Worm (Caenorhabditis elegans) whole organism, midembryonic: ENCODE data around the gene pck-3.

Experiments
- T22C8.4 ChIP-seq: fragments of 200-800 bp; sonication (Bioruptor generic); IDR thresholded peaks from 2 replicates; pipeline ENCODE4 v1.3.6; 2022; ENCODE audit warnings: missing genetic modification characterization, missing compliant biosample characterization
- cog-1 ChIP-seq: sonication (generic microtip); optimal IDR thresholded peaks from 2 replicates; lab custom pipeline; 2016; ENCODE audit warnings: missing genetic modification characterization, missing compliant biosample characterization
- flt-1 ChIP-seq: fragments of 200-800 bp; sonication (Bioruptor generic); IDR thresholded peaks from 2 replicates; pipeline ENCODE4 v1.3.6; 2022; ENCODE audit warnings: missing genetic modification characterization, missing compliant biosample characterization
- klf-2 ChIP-seq: fragments of 200-800 bp; sonication (Bioruptor generic); conservative IDR thresholded peaks from 2 replicates; pipeline ENCODE4 v1.3.6; 2022; ENCODE audit warnings: missing genetic modification reagents, missing genetic modification characterization, missing compliant biosample characterization
- med-1 ChIP-seq: sonication (generic microtip); optimal IDR thresholded peaks from 2 replicates; lab custom pipeline; 2017; ENCODE audit warnings: missing genetic modification characterization, mild to moderate bottlenecking, missing compliant biosample characterization, antibody characterized with exemption, missing genetic modification reagents; ENCODE audit not compliant: insufficient read depth
- ref-1 ChIP-seq: fragments of 200-800 bp; sonication (Bioruptor generic); conservative IDR thresholded peaks from 2 replicates; pipeline ENCODE4 v1.3.6; 2022; ENCODE audit warnings: missing genetic modification reagents, missing genetic modification characterization, missing compliant biosample characterization
- tab-1 ChIP-seq: fragments of 200-800 bp; sonication (Bioruptor generic); IDR thresholded peaks from 2 replicates; pipeline ENCODE4 v1.3.6; 2022; ENCODE audit warnings: missing genetic modification characterization, missing compliant biosample characterization
- ztf-23 ChIP-seq: fragments of 200-800 bp; sonication (Bioruptor generic); IDR thresholded peaks from 2 replicates; pipeline ENCODE4 v1.3.6; 2022; ENCODE audit warnings: missing genetic modification reagents, missing genetic modification characterization, missing compliant biosample characterization
- ztf-29 ChIP-seq: fragments of 200-800 bp; sonication (Bioruptor generic); IDR thresholded peaks from 2 replicates; pipeline ENCODE4 v1.3.6; 2022; ENCODE audit warnings: missing genetic modification reagents, missing genetic modification characterization, missing compliant biosample characterization

The pck-3 gene

DNA sequence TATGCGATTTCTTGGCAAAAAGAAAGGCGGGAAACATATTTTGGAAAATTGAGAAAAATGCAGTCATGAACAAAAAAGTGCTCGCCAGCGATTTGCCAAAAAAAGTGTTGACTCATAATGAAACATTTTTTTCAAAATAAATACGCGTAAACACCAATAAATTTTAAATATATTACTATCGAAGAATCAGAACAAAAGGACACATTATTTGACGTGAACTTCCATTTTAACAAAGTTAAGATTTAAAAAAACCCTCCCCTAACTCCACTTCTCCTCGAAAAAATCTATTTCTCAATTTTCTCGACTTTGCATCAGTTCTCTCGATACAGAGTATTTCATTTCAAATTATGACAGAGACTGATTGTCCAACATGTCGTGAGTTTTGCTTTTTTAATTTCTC is at the start of gene pck-3:
Gene pck-3 (plus strand): TSS at position 301 of the 400 bp plus-strand sequence.
- no peak for TF ChIP-seq tab-1 (GFP tag; lab: Robert Waterston, UW)
- no peak for TF ChIP-seq med-1 (GFP tag; lab: Kevin White, UChicago)
- no peak for TF ChIP-seq ztf-29
- TF ChIP-seq T22C8.4 (GFP tag; lab: Robert Waterston, UW) = no peak
- no peak for TF ChIP-seq flt-1 (GFP tag; lab: Robert Waterston, UW)
- TF ChIP-seq ztf-23 (GFP tag; lab: Robert Waterston, UW) = no peak
- no peak for TF ChIP-seq ref-1
- TF ChIP-seq cog-1 (tag; lab: Kevin White, UChicago) = no peak
- no peak for TF ChIP-seq klf-2 (GFP tag; lab: Robert Waterston, UW)

DNA sequence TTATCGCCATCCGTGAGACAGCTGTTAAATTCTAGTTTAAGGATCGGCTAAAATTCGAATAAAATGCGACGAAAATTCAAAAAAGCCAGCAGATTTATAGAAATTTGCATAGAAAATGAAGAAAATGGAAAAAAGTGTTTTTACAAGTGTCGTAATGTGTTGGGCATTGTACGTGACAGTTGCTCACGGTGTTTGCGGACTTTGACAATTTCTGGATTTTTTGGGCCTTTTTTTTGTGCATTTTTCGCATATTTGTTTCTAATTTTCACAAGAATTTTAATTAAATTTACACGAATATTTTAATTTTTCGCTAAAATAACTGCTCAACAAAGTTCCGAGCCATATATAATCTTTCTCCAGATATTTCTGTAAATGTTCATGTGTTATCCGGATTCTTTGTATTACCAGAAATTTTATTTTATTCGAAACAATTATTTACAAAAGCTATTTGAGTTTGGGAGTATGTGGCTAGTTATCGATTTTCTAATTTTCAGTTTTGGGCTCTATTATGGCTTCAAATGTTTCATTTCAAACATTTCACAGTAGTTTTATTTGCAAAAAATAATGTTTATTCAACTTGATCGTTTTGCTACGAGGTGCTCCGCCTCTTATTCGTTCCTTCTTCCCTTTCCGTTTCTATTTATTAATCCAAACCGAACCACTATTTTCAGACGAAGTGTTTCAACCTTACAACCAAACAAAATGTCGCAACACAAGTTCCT is 48.3 kb upstream of the pck-3 start, which contains the start of gene sams-3:
Gene sams-3 (plus strand): TSS at position 672 of the 722 bp plus-strand sequence.
- TF ChIP-seq cog-1 (tag; lab: Kevin White, UChicago) = no peak
- TF ChIP-seq ztf-23 (GFP tag; lab: Robert Waterston, UW) = no peak
- TF ChIP-seq klf-2 (GFP tag; lab: Robert Waterston, UW) = no peak
- no peak for TF ChIP-seq T22C8.4 (GFP tag; lab: Robert Waterston, UW)
- no peak for TF ChIP-seq ztf-29
- no peak for TF ChIP-seq tab-1 (GFP tag; lab: Robert Waterston, UW)
- TF ChIP-seq ref-1 = no peak
- TF ChIP-seq med-1 (GFP tag; lab: Kevin White, UChicago) = no peak
- no peak for TF ChIP-seq flt-1 (GFP tag; lab: Robert Waterston, UW)

DNA sequence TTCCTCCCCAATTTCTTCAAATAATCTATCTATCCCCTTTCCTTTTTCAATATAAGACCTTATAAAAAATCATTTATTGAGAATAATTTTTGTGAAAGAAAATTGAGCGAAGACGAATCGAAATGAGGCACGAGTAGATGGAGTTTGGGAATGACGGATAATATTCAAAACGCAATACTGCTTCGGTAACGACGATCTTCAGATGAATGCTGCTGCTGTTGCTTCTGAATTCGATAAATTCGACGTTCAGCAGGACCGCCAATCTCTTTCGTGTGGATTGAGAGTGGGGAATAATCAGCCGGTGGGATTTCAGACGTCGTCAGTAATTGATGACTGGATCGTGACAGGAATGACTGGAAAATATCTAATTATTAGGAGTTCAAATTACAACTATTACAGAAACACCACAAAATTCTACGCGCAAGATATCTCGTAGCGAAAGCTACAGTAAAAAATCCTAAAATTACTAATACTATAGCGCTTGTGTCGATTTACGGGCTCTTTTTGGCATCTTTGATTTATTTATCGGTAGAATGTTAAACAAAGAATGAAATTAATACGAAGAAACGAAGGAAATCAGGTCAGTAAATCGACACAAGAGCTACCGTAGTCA is 45.6 kb upstream of the pck-3 start:
- TF ChIP-seq ref-1 (no peak), tab-1 (GFP tag; lab: Robert Waterston, UW) (no peak), med-1 (GFP tag; lab: Kevin White, UChicago) (no peak), cog-1 (tag; lab: Kevin White, UChicago) (no peak), klf-2 (GFP tag; lab: Robert Waterston, UW) (no peak), ztf-23 (GFP tag; lab: Robert Waterston, UW) (no peak), flt-1 (GFP tag; lab: Robert Waterston, UW) (no peak), T22C8.4 (GFP tag; lab: Robert Waterston, UW) (no peak), ztf-29 (no peak)

DNA sequence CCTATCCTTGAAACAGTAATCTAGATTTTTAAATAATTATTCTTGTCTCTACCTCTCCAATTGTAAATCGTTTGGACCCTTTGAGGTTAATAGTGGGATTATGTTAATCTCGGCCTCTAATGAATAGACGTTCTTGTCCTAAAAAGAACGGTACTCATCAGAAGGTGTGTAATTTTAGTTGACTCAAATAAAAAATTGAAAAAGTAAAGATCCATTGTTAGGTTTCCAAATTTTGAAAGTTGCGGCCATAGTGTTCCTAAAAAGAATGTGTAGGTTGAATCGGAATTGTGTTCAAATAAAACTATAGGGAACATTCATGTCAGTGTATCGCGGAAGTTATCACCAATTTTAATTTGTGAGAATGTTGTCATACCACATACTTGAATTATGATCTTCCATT is 40.8 kb upstream of the pck-3 start:
- no peak for TF ChIP-seq med-1 (GFP tag; lab: Kevin White, UChicago)
- TF ChIP-seq klf-2 (GFP tag; lab: Robert Waterston, UW) = no peak
- TF ChIP-seq flt-1 (GFP tag; lab: Robert Waterston, UW) = no peak
- TF ChIP-seq ref-1 = no peak
- TF ChIP-seq tab-1 (GFP tag; lab: Robert Waterston, UW) = no peak
- no peak for TF ChIP-seq cog-1 (tag; lab: Kevin White, UChicago)
- no peak for TF ChIP-seq T22C8.4 (GFP tag; lab: Robert Waterston, UW)
- TF ChIP-seq ztf-23 (GFP tag; lab: Robert Waterston, UW) = no peak
- no peak for TF ChIP-seq ztf-29

DNA sequence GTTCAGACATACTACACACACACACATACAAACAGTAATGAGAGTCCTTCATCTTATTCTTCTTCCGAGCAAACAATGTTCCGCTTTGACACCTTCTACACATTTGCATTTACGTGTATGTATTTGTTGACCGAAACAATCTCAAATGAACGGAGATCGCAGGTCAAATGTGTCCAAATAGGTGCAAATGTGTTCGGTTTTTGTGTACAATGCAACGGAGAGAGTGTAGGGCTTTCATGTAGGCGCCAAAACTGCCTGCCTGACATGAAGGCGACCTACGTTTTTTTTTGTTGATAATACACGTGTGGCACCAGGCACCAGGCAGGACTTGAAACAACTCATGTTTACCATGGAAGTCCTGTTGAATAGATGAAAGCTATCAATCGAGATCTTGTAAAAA is 39.5 kb upstream of the pck-3 start:
- TF ChIP-seq cog-1 (tag; lab: Kevin White, UChicago) (no peak), ref-1 (no peak)

DNA sequence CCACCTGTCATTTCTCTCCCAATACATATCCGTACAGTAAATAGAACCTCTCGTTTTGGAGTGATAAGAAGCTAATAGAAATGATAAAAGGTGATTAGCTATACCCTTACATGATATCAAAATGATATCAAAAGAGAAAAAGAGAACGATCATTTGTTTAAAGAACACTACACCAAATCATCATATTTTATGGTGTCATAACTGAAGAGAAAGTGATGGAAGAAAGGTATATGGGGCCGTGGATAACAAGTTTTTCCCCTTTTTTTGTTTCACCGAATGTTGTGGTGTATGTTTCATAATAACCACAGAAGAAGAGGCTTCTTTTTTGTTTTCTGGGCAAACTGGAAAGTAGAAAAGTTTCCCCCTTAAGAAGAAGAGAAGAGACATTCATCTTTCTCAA is 38.2 kb upstream of the pck-3 start:
- TF ChIP-seq ref-1 (no peak), med-1 (GFP tag; lab: Kevin White, UChicago) (no peak), tab-1 (GFP tag; lab: Robert Waterston, UW) (no peak), ztf-29 (no peak), ztf-23 (GFP tag; lab: Robert Waterston, UW) (no peak), T22C8.4 (GFP tag; lab: Robert Waterston, UW) (no peak), flt-1 (GFP tag; lab: Robert Waterston, UW) (no peak), klf-2 (GFP tag; lab: Robert Waterston, UW) (no peak), cog-1 (tag; lab: Kevin White, UChicago) (no peak)

DNA sequence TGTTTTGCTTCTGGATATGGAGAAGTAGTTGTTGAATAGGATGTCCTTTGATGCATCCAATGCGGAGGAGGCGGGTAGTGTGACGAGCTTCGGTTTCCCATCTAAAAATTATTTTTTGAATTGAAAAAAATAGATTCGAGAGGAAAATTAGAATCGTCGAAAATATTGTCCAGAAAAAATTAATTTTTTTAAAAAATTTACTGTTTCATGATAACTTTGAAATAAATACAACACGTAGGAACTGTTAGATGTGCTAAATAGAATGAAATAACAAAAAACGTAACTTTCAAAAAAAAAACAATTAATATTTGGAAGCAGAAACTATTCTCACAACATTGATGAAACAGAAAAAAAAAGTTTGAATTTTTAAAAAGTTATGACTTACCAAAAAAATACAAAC is 36.6 kb upstream of the pck-3 start, which contains the start of gene C06E7.4:
Gene C06E7.4 (minus strand): TSS at position 101 of the 400 bp plus-strand sequence.
- TF ChIP-seq ztf-29 (no peak), flt-1 (GFP tag; lab: Robert Waterston, UW) (no peak), T22C8.4 (GFP tag; lab: Robert Waterston, UW) (no peak), med-1 (GFP tag; lab: Kevin White, UChicago) (no peak), tab-1 (GFP tag; lab: Robert Waterston, UW) (no peak), cog-1 (tag; lab: Kevin White, UChicago) (no peak), klf-2 (GFP tag; lab: Robert Waterston, UW) (no peak), ref-1 (no peak), ztf-23 (GFP tag; lab: Robert Waterston, UW) (no peak)

DNA sequence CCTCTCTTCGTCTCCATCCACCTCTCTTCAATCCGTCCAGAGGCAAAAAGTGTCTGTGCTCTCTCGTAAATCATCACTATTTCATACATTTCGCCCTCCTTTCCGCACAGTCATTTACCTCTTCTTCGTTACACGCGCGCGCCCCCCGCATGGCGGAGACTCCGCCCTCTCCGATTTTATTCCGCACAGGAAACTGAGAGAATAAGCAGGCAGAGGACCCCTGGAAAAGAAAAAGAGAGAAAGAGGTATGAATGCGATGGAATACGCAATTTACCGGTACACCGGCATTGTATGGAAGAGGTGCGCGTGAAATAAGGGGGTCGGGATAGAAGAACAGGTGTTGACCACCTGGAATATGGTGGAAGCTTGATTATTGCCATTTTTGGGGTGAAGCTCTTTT is 35.7 kb upstream of the pck-3 start:
- TF ChIP-seq cog-1 (tag; lab: Kevin White, UChicago) = no peak
- TF ChIP-seq flt-1 (GFP tag; lab: Robert Waterston, UW) = no peak; the same call in 1 of the 2 replicates
- TF ChIP-seq ref-1 = no peak
- TF ChIP-seq T22C8.4 (GFP tag; lab: Robert Waterston, UW) = no peak
- no peak for TF ChIP-seq med-1 (GFP tag; lab: Kevin White, UChicago)
- TF ChIP-seq ztf-23 (GFP tag; lab: Robert Waterston, UW) = no peak
- no peak for TF ChIP-seq klf-2 (GFP tag; lab: Robert Waterston, UW)
- no peak for TF ChIP-seq tab-1 (GFP tag; lab: Robert Waterston, UW)
- TF ChIP-seq ztf-29 = no peak

DNA sequence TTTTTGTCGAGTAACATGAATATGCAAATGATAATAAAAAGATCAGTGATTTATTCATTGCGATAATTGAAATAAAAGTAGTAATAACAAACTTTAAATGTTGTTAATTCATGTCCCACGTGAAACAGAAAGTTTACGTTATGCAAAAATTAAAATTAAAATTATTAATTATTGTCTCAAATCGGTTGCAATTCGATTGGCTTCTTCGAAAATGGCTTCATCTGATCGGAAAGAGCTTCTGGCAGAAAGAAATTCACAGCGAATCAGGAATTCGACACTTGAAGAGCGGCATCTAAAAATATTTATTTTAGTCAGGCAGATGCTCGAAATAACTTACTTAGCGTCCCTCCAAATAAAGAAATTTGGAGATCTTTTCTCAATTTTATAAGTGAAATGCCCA is 30.6 kb upstream of the pck-3 start, which contains the start of gene spe-27:
Gene spe-27 (minus strand): TSS at position 101 of the 400 bp plus-strand sequence.
- TF ChIP-seq T22C8.4 (GFP tag; lab: Robert Waterston, UW) (no peak), tab-1 (GFP tag; lab: Robert Waterston, UW) (no peak), ref-1 (no peak), cog-1 (tag; lab: Kevin White, UChicago) (no peak), ztf-29 (no peak), flt-1 (GFP tag; lab: Robert Waterston, UW) (no peak), klf-2 (GFP tag; lab: Robert Waterston, UW) (no peak), med-1 (GFP tag; lab: Kevin White, UChicago) (no peak)
